Worm (Caenorhabditis elegans): ENCODE results near the gene nlp-58.
"Not testable (repeated sequence)": the region's sequence is repeated elsewhere in the genome, so short reads cannot be mapped to it uniquely, and the experiment has no call there.

DNA sequence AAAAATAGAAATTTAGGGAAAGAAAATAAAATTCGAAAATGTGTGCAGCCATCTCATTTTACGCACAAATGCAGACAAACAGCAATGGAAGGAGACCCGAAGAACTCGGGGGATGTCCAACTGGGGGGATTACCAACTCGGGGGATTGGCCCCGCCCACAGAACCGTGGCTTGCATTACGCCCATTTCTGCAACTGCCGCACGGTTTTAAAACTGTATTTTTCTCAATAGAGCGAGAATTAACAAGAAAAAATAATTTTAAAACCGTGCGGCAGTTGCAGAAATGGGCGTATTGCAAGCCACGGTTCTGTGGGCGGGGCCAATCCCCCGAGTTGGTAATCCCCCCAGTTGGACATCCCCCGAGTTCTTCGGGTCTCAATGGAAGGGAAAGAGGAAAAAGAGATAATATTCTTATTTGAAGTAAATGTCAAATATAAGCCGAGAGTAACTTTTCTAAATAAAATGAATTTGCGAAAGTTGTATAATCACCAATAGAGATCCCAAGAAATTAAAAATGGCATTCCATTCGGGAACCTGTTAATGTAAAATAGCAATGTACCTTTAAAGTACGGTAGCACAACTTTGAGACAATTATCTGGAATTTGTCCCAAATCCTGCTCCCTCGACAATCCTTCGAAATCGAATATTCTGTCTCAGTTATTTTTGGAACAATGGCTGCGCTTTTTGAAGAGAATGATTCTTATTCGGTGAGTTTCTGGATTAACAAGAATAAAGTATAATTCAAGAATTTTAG lies 32.2 kb upstream of the nlp-58 start, which contains the start of the genes ruvb-1 and tofu-1:
- peak; percentile 85 for TF ChIP-seq F13H6.1 (tag; optimal IDR thresholded peaks at IDR 0.05)
- TF ChIP-seq zag-1 (tag; optimal IDR thresholded peaks at IDR 0.05); aly-2 (tag; optimal IDR thresholded peaks at IDR 0.05); nhr-77 (tag; optimal IDR thresholded peaks at IDR 0.05); unc-62 (GFP tag; optimal IDR thresholded peaks at IDR 0.05); unc-39 (tag; optimal IDR thresholded peaks at IDR 0.05); nhr-23 (tag; optimal IDR thresholded peaks at IDR 0.05); ztf-1 (GFP tag; conservative IDR thresholded peaks at IDR 0.05): not testable (repeated sequence)
- TF ChIP-seq lin-13 (GFP tag; optimal IDR thresholded peaks at IDR 0.05) = peak; percentile 80
